Worm (Caenorhabditis elegans) whole organism, L4 larva: Measurements from ENCODE around the gene vha-20.

ENCODE experiments used
- F44E2.7 ChIP-seq: fragments of 200-800 bp; sonication (Bioruptor generic); IDR thresholded peaks from 2 replicates; pipeline ENCODE4 v2.1.2; 2022; ENCODE audit warnings: missing genetic modification characterization, missing compliant biosample characterization
- lin-39 ChIP-seq: fragments of 150-350 bp; optimal IDR thresholded peaks from 2 replicates; lab custom pipeline; 2014; ENCODE audit warnings: missing biosample characterization, missing genetic modification reagents, missing genetic modification characterization

DNA sequence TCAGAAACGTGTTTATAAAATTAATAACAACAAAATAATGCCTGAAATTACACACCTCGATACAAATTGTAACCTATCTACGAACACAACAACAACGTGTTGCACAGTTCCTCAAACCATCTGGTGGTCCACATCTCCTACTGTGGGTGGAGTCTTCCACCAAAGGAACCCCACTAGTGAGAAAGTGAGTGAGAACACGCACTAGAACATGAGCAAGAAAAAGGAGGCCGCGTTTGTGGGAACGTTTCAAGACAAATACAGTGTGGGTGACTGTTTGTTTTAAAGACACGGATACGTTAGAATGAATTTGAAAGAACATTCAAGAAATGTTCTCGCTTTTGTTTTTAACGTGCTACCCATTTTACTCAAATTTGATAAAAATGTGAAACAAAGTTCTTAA, 22.2 kb upstream of the vha-20 start, which contains the start of gene ceh-36:
- TF ChIP-seq F44E2.7 (GFP tag; lab: Robert Waterston, UW): no peak
- TF ChIP-seq lin-39 (tag; lab: Kevin White, UChicago): no peak
